Fruit fly (Drosophila melanogaster) whole organism, wandering third instar larva: ENCODE results near the gene Cap-D2.

Source experiments
- CrebA ChIP-seq: fragments of 200-800 bp; sonication (Bioruptor generic); optimal IDR thresholded peaks from 2 replicates; lab custom pipeline; 2016; ENCODE audit warnings: missing biosample characterization, mild to moderate bottlenecking, missing genetic modification characterization, borderline replicate concordance
- Hr78 ChIP-seq: fragments of >200 bp; optimal IDR thresholded peaks from 2 replicates; lab custom pipeline; 2017; ENCODE audit warnings: missing biosample characterization, missing genetic modification characterization
- br ChIP-seq: fragments of 200-800 bp; sonication (Bioruptor generic); optimal IDR thresholded peaks from 2 replicates; lab custom pipeline; 2016; ENCODE audit warnings: missing biosample characterization, missing genetic modification characterization
- h ChIP-seq: fragments of 200-800 bp; sonication (Bioruptor generic); optimal IDR thresholded peaks from 3 replicates; lab custom pipeline; 2016; ENCODE audit warnings: missing biosample characterization, mild to moderate bottlenecking, missing genetic modification characterization
- woc ChIP-seq: sonication (Bioruptor generic); optimal IDR thresholded peaks from 2 replicates; lab custom pipeline; 2016; ENCODE audit warnings: missing biosample characterization, mild to moderate bottlenecking, missing genetic modification characterization

dm6 chr3R:29686698-29687097 lies 11.2 kb downstream of the Cap-D2 start:
- TF ChIP-seq woc (GFP tag; lab: Kevin White, UChicago) (no peak), br (GFP tag; lab: Kevin White, UChicago) (no peak), CrebA (GFP tag; lab: Kevin White, UChicago) (no peak), Hr78 (GFP tag; lab: Kevin White, UChicago) (no peak), h (no peak)
